Worm (Caenorhabditis elegans) whole organism, late embryonic: Measurements from ENCODE around the gene Y79H2A.2.

Experiments used
- C08G9.2 ChIP-seq: sonication (generic microtip); optimal IDR thresholded peaks from 2 replicates; lab custom pipeline; 2016; ENCODE audit warnings: mild to moderate bottlenecking, missing genetic modification characterization, moderate library complexity, missing compliant biosample characterization
- C38D4.7 ChIP-seq: fragments of 200-800 bp; sonication (Bioruptor generic); optimal IDR thresholded peaks from 2 replicates; lab custom pipeline; 2018; ENCODE audit warnings: mild to moderate bottlenecking, missing genetic modification characterization, moderate library complexity, missing compliant biosample characterization
- T23F11.4 ChIP-seq: fragments of 200-800 bp; sonication (Bioruptor generic); optimal IDR thresholded peaks from 2 replicates; lab custom pipeline; 2018; ENCODE audit warnings: mild to moderate bottlenecking, missing genetic modification characterization, missing compliant biosample characterization
- Y22D7AL.16 ChIP-seq: sonication (generic microtip); optimal IDR thresholded peaks from 2 replicates; lab custom pipeline; 2016; ENCODE audit warnings: missing genetic modification characterization, missing compliant biosample characterization
- ceh-14 ChIP-seq: sonication (generic microtip); optimal IDR thresholded peaks from 2 replicates; lab custom pipeline; 2016; ENCODE audit warnings: missing genotype, missing genetic modification characterization, missing compliant biosample characterization
- ceh-18 ChIP-seq: sonication (generic microtip); optimal IDR thresholded peaks from 2 replicates; lab custom pipeline; 2016; ENCODE audit warnings: missing genetic modification characterization, missing compliant biosample characterization
- ceh-19 ChIP-seq: fragments of 200-800 bp; sonication (Bioruptor generic); optimal IDR thresholded peaks from 2 replicates; lab custom pipeline; 2018; ENCODE audit warnings: mild to moderate bottlenecking, missing genetic modification characterization, missing compliant biosample characterization
- ceh-24 ChIP-seq: sonication (generic microtip); optimal IDR thresholded peaks from 2 replicates; lab custom pipeline; 2016; ENCODE audit warnings: mild to moderate bottlenecking, missing genetic modification characterization, missing compliant biosample characterization
- ceh-34 ChIP-seq: sonication (generic microtip); optimal IDR thresholded peaks from 2 replicates; lab custom pipeline; 2016; ENCODE audit warnings: mild to moderate bottlenecking, missing genetic modification characterization, missing compliant biosample characterization
- ceh-45 ChIP-seq: fragments of 200-800 bp; sonication (Bioruptor generic); IDR thresholded peaks from 2 replicates; pipeline ENCODE4 v1.3.6; 2022; ENCODE audit warnings: missing genetic modification reagents, missing genetic modification characterization, missing compliant biosample characterization
- ceh-9 ChIP-seq: sonication (generic microtip); optimal IDR thresholded peaks from 2 replicates; lab custom pipeline; 2016; ENCODE audit warnings: mild to moderate bottlenecking, missing genetic modification characterization, inconsistent platforms, missing compliant biosample characterization
- che-1 ChIP-seq: sonication (generic microtip); optimal IDR thresholded peaks from 2 replicates; lab custom pipeline; 2016; ENCODE audit warnings: mild to moderate bottlenecking, missing genetic modification characterization, missing compliant biosample characterization
- dmd-4 ChIP-seq: sonication (generic microtip); optimal IDR thresholded peaks from 2 replicates; lab custom pipeline; 2016; ENCODE audit warnings: borderline replicate concordance, missing genetic modification characterization, missing compliant biosample characterization
- dve-1 ChIP-seq: sonication (generic microtip); optimal IDR thresholded peaks from 2 replicates; lab custom pipeline; 2017; ENCODE audit warnings: antibody characterized with exemption, mild to moderate bottlenecking, missing genetic modification characterization, missing compliant biosample characterization
- elt-2 ChIP-seq: sonication (generic microtip); optimal IDR thresholded peaks from 2 replicates; lab custom pipeline; 2016; ENCODE audit warnings: missing genetic modification reagents, missing genetic modification characterization, missing compliant biosample characterization
- elt-4 ChIP-seq: sonication (generic microtip); optimal IDR thresholded peaks from 2 replicates; lab custom pipeline; 2016; ENCODE audit warnings: missing genetic modification characterization, missing compliant biosample characterization
- fax-1 ChIP-seq: sonication (generic microtip); optimal IDR thresholded peaks from 2 replicates; lab custom pipeline; 2016; ENCODE audit warnings: missing genotype, missing genetic modification characterization, missing compliant biosample characterization
- gmeb-2 ChIP-seq: sonication (generic microtip); optimal IDR thresholded peaks from 2 replicates; lab custom pipeline; 2016; ENCODE audit warnings: missing genetic modification characterization, inconsistent platforms, missing compliant biosample characterization
- hlh-13 ChIP-seq: fragments of 200-800 bp; sonication (Bioruptor generic); optimal IDR thresholded peaks from 2 replicates; lab custom pipeline; 2018; ENCODE audit warnings: mild to moderate bottlenecking, missing genetic modification characterization, missing compliant biosample characterization
- hlh-8 ChIP-seq: sonication (generic microtip); optimal IDR thresholded peaks from 2 replicates; lab custom pipeline; 2016; ENCODE audit warnings: missing genotype, missing genetic modification characterization, missing compliant biosample characterization
- mec-3 ChIP-seq: sonication (generic microtip); optimal IDR thresholded peaks from 2 replicates; lab custom pipeline; 2016; ENCODE audit warnings: borderline replicate concordance, missing genetic modification characterization, missing compliant biosample characterization
- nfya-1 ChIP-seq: sonication (generic microtip); optimal IDR thresholded peaks from 2 replicates; lab custom pipeline; 2017; ENCODE audit warnings: missing genetic modification characterization, mild to moderate bottlenecking, missing compliant biosample characterization, antibody characterized with exemption, moderate library complexity
- npax-4 ChIP-seq: sonication (generic microtip); optimal IDR thresholded peaks from 2 replicates; lab custom pipeline; 2016; ENCODE audit warnings: missing genetic modification characterization, missing compliant biosample characterization
- pag-3 ChIP-seq: sonication (generic microtip); optimal IDR thresholded peaks from 2 replicates; lab custom pipeline; 2016; ENCODE audit warnings: missing compliant biosample characterization, missing genetic modification characterization, borderline replicate concordance
- pha-4 ChIP-seq: fragments of 150-350 bp; optimal IDR thresholded peaks from 2 replicates; lab custom pipeline; 2018; ENCODE audit warnings: missing biosample characterization, missing genetic modification reagents, missing genetic modification characterization
- pros-1 ChIP-seq: fragments of 150-350 bp; optimal IDR thresholded peaks from 2 replicates; lab custom pipeline; 2014; ENCODE audit warnings: missing biosample characterization, missing genetic modification reagents, missing genetic modification characterization
- sdc-2 ChIP-seq: sonication (generic microtip); optimal IDR thresholded peaks from 2 replicates; lab custom pipeline; 2016; ENCODE audit warnings: missing genotype, missing genetic modification characterization, missing compliant biosample characterization
- sox-4 ChIP-seq: sonication (generic microtip); optimal IDR thresholded peaks from 2 replicates; lab custom pipeline; 2017; ENCODE audit warnings: mild to moderate bottlenecking, missing genetic modification characterization, inconsistent platforms, missing compliant biosample characterization
- syd-9 ChIP-seq: sonication (generic microtip); optimal IDR thresholded peaks from 2 replicates; lab custom pipeline; 2016; ENCODE audit warnings: mild to moderate bottlenecking, missing genetic modification characterization, moderate library complexity, missing compliant biosample characterization
- unc-42 ChIP-seq: sonication (generic microtip); optimal IDR thresholded peaks from 2 replicates; lab custom pipeline; 2016; ENCODE audit warnings: missing genotype, missing genetic modification characterization, missing compliant biosample characterization
- zip-5 ChIP-seq: sonication (generic microtip); optimal IDR thresholded peaks from 2 replicates; lab custom pipeline; 2016; ENCODE audit warnings: missing genetic modification characterization, missing compliant biosample characterization

Gene Y79H2A.2

DNA sequence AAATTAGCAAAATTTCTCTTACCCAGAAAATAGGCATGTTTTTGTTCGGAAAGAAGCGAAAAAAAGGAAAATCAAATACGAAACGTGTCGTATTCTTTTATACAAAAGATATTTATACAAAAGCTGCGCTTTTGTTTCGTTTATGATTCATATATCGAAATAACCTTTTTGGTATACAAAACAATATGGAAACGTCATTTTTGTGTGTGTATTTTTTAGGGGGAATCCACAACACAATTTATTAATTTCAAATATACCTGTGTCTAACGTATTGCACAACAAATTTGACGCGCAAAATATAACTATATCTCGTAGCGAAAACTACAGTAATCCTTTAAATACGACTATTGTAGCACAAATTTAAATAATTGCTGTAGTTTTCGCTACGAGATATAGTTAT lies at the start of gene Y79H2A.2:
Gene Y79H2A.2 (minus strand): TSS at position 101 of the 400 bp plus-strand sequence.
- TF ChIP-seq syd-9 (tag; lab: Kevin White, UChicago) (no peak), fax-1 (tag; lab: Kevin White, UChicago) (no peak), elt-2 (tag; lab: Kevin White, UChicago) (no peak), elt-4 (no peak), sdc-2 (tag; lab: Kevin White, UChicago) (no peak), che-1 (tag; lab: Kevin White, UChicago) (no peak), pros-1 (tag; lab: Kevin White, UChicago) (no peak), zip-5 (tag; lab: Kevin White, UChicago) (no peak), ceh-9 (tag; lab: Kevin White, UChicago) (no peak), sox-4 (tag; lab: Kevin White, UChicago) (no peak), hlh-13 (GFP tag; lab: Kevin White, UChicago) (no peak), C38D4.7 (no peak), ceh-24 (tag; lab: Kevin White, UChicago) (no peak)

DNA sequence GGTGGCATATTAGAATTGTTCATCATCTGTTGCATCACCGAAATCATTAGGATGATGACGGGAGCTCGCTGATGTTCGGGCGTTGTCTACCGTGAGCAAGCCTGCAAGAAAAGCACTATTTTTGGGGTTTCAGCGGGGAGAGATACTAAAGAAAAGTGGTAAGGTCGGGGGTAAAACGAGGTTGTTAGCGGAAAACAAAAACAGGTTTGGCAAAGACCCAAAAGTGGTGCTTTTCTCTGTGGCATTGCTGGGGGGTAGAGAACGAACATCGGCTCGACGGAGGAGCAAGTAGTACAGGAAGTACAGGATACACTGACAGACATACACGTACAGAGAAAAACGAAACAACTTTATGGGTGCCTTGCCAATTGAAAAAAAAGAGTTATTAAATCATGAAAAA lies 46.9 kb upstream of the Y79H2A.2 start, which contains the start of gene php-3:
Gene php-3 (minus strand): TSS at position 101 of the 400 bp plus-strand sequence.
- no peak for TF ChIP-seq C08G9.2 (tag; lab: Kevin White, UChicago)
- no peak for TF ChIP-seq sox-4 (tag; lab: Kevin White, UChicago)
- no peak for TF ChIP-seq elt-2 (tag; lab: Kevin White, UChicago)
- TF ChIP-seq unc-42 (tag; lab: Kevin White, UChicago) = no peak
- TF ChIP-seq ceh-34 (tag; lab: Kevin White, UChicago) = no peak
- no peak for TF ChIP-seq pha-4 (tag; lab: Kevin White, UChicago)
- TF ChIP-seq Y22D7AL.16 (tag; lab: Kevin White, UChicago) = no peak
- TF ChIP-seq ceh-18 (tag; lab: Kevin White, UChicago) = no peak
- no peak for TF ChIP-seq hlh-13 (GFP tag; lab: Kevin White, UChicago)
- no peak for TF ChIP-seq che-1 (tag; lab: Kevin White, UChicago)
- TF ChIP-seq ceh-45 (GFP tag; lab: Robert Waterston, UW) = no peak
- no peak for TF ChIP-seq dmd-4

DNA sequence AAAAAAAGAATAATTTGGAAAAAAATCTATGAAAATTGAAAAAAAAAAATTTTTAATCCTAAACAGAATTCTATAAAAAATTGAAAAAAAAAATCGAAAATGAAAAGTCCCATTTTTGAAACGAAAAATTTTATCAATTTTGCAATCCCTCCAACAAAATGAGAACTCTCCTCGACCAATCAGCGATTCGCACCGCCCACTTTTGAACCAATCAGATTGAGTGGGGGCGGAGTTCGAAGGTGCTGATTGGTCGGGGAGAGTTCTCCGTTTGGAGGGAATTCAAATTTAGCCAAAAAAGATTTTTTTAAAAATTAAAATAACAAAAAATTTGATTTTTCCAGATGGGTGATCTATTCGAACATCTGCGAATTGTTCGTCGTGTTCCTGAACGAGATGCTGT lies 37.2 kb upstream of the Y79H2A.2 start:
- TF ChIP-seq zip-5 (tag; lab: Kevin White, UChicago) (no peak), nfya-1 (tag; lab: Kevin White, UChicago) (peak; percentile 85), dve-1 (tag; lab: Kevin White, UChicago) (no peak)
- TF ChIP-seq, all 69 proteins: peak for 1

DNA sequence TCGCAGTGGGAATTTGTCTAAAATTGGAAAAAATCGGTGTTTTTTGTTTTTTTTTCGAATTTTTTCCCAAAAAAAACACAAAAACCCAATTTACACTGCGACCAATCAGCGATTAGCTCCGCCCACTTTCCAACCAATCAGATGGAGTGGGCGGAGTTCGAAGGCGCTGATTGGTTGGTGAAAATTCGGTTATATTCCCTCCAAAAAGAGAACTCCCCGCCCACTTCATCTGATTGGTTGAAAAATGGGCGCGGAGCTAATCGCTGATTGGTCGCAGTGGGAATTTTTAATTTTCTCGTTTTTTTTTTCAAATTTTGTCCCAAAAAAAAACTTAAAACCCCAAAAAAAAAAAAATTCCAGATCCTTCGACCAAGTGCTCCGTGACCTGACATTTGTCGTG lies 33.9 kb upstream of the Y79H2A.2 start:
- peak; percentile 72 for TF ChIP-seq nfya-1 (tag; lab: Kevin White, UChicago)
- no peak for TF ChIP-seq ceh-14 (tag; lab: Kevin White, UChicago)

DNA sequence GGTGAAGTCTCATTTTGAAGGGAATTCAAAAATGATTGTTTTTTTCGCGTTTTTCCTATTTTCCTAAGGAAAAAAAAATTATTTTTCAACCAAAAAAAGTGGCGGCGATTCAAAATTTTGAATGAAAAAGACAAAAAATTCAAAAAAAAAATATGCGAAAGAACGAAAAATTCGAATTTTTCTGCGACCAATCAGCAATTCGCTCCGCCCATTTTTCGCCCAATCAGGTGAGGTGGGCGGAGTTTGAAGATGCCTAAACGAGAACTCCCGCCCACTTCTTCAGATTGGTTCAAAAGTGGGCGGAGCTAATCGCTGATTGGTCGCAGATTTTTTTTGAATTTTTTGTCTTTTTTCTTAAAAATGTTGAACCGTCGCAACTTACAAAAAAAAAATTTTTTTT lies 33.4 kb upstream of the Y79H2A.2 start:
- TF ChIP-seq pag-3 (tag; lab: Kevin White, UChicago) (no peak), nfya-1 (tag; lab: Kevin White, UChicago) (peak; percentile 67), npax-4 (tag; lab: Kevin White, UChicago) (no peak)

DNA sequence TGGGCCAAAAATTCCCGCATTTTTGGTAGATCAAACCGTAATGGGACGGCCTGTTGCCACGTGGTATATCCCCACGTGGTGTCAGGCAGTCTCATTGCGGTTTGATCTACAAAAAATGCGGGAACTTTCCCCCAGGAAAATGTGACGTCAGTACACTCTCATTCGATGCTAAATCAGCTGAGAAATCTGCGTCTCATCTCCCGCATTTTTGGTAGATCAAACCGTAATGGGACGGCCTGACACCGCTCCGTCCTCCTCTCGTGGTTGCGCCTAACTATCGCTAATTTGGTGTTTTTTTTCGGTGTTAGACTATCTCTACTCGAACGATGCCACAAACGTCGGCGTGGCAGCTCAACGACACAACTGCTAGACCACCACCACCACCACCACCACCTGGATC lies 30.8 kb upstream of the Y79H2A.2 start, which contains the start of gene zyg-8:
Gene zyg-8 (plus strand): TSS at position 301 of the 400 bp plus-strand sequence.
- TF ChIP-seq npax-4 (tag; lab: Kevin White, UChicago) = no peak
- TF ChIP-seq T23F11.4 (GFP tag; lab: Kevin White, UChicago) = no peak
- no peak for TF ChIP-seq che-1 (tag; lab: Kevin White, UChicago)
- TF ChIP-seq mec-3 = no peak
- TF ChIP-seq hlh-8 (tag; lab: Kevin White, UChicago) = no peak
- TF ChIP-seq ceh-19 (GFP tag; lab: Kevin White, UChicago) = no peak
- no peak for TF ChIP-seq gmeb-2 (tag; lab: Kevin White, UChicago)
- TF ChIP-seq hlh-13 (GFP tag; lab: Kevin White, UChicago) = no peak
